Fruit fly (Drosophila melanogaster) whole organism, embryonic: ENCODE measurements around the gene rno.

Experiments used
- Abd-B ChIP-seq: fragments of 200-800 bp; sonication (Bioruptor generic); optimal IDR thresholded peaks from 2 replicates; lab custom pipeline; 2018; ENCODE audit warnings: missing biosample characterization, mild to moderate bottlenecking, missing genetic modification characterization, moderate library complexity
- Ada2b ChIP-seq: fragments of 200-800 bp; sonication (Bioruptor generic); IDR thresholded peaks from 2 replicates; pipeline ENCODE4 v1.3.6; 2022; ENCODE audit warnings: missing biosample characterization, missing genetic modification characterization
- Adf1 ChIP-seq: fragments of 200-800 bp; sonication (Bioruptor generic); IDR thresholded peaks from 2 replicates; pipeline ENCODE4 v1.3.6; 2022; ENCODE audit warnings: missing biosample characterization, missing genetic modification characterization
- Bteb2 ChIP-seq: fragments of 200-800 bp; sonication (Bioruptor generic); optimal IDR thresholded peaks from 2 replicates; lab custom pipeline; 2016; ENCODE audit warnings: missing biosample characterization, missing genetic modification characterization
- C15 ChIP-seq: fragments of 200-800 bp; sonication (Bioruptor generic); IDR thresholded peaks from 3 replicates; pipeline ENCODE4 v1.3.6; 2022; ENCODE audit warnings: missing biosample characterization, missing genetic modification characterization
- CG11456 ChIP-seq: fragments of 200-800 bp; sonication (Bioruptor generic); IDR thresholded peaks from 3 replicates; pipeline ENCODE4 v1.3.6; 2022; ENCODE audit warnings: missing biosample characterization, missing genetic modification characterization
- CG12299 ChIP-seq: fragments of 200-800 bp; sonication (Bioruptor generic); optimal IDR thresholded peaks from 2 replicates; lab custom pipeline; 2018; ENCODE audit warnings: missing biosample characterization, mild to moderate bottlenecking, missing genetic modification characterization
- CG12659 ChIP-seq: fragments of 200-800 bp; sonication (Bioruptor generic); optimal IDR thresholded peaks from 3 replicates; lab custom pipeline; 2017; ENCODE audit warnings: mild to moderate bottlenecking, missing biosample characterization, missing genetic modification reagents, missing genetic modification characterization
- CG17612 ChIP-seq: fragments of 200-800 bp; sonication (Bioruptor generic); IDR thresholded peaks from 2 replicates; pipeline ENCODE4 v1.3.6; 2022; ENCODE audit warnings: missing biosample characterization, missing genetic modification characterization
- CG17802 ChIP-seq: fragments of 200-800 bp; sonication (Bioruptor generic); optimal IDR thresholded peaks from 2 replicates; lab custom pipeline; 2018; ENCODE audit warnings: missing biosample characterization, mild to moderate bottlenecking, missing genetic modification characterization, moderate library complexity
- CG31388 ChIP-seq: fragments of 200-800 bp; sonication (Bioruptor generic); optimal IDR thresholded peaks from 2 replicates; lab custom pipeline; 2016; ENCODE audit warnings: missing biosample characterization, missing genetic modification characterization
- CG4360 ChIP-seq: fragments of 200-800 bp; sonication (Bioruptor generic); IDR thresholded peaks from 2 replicates; pipeline ENCODE4 v1.3.6; 2022; ENCODE audit warnings: missing biosample characterization, missing genetic modification characterization
- CG4730 ChIP-seq: fragments of 200-800 bp; sonication (Bioruptor generic); IDR thresholded peaks from 2 replicates; pipeline ENCODE4 v1.3.6; 2022; ENCODE audit warnings: missing biosample characterization, missing genetic modification characterization
- CG4820 ChIP-seq: fragments of 200-800 bp; sonication (Bioruptor generic); optimal IDR thresholded peaks from 3 replicates; lab custom pipeline; 2016; ENCODE audit warnings: missing biosample characterization, missing genetic modification characterization
- CG7556 ChIP-seq: fragments of 200-800 bp; sonication (Bioruptor generic); optimal IDR thresholded peaks from 2 replicates; lab custom pipeline; 2017; ENCODE audit warnings: missing biosample characterization, mild to moderate bottlenecking, missing genetic modification characterization
- CG9437 ChIP-seq: fragments of 200-800 bp; sonication (Bioruptor generic); optimal IDR thresholded peaks from 2 replicates; lab custom pipeline; 2018; ENCODE audit warnings: missing biosample characterization, mild to moderate bottlenecking, missing genetic modification characterization
- CrebB ChIP-seq: fragments of 200-800 bp; sonication (Bioruptor generic); optimal IDR thresholded peaks from 3 replicates; lab custom pipeline; 2018; ENCODE audit warnings: missing biosample characterization, mild to moderate bottlenecking, missing genetic modification characterization
- Dad ChIP-seq: fragments of 200-800 bp; sonication (Bioruptor generic); optimal IDR thresholded peaks from 3 replicates; lab custom pipeline; 2016; ENCODE audit warnings: missing biosample characterization, missing genetic modification characterization
- Dfd ChIP-seq, 2 experiments: fragments of >200 bp; optimal IDR thresholded peaks; 2 replicates each; lab custom pipeline; 2017; ENCODE audit warnings: missing biosample characterization in 2 of 2, missing genetic modification characterization in 2 of 2
- ERR ChIP-seq: fragments of 200-800 bp; sonication (Bioruptor generic); optimal IDR thresholded peaks from 2 replicates; lab custom pipeline; 2016; ENCODE audit warnings: missing biosample characterization, missing genetic modification characterization
- HLH4C ChIP-seq: fragments of 200-800 bp; sonication (Bioruptor generic); IDR thresholded peaks from 3 replicates; pipeline ENCODE4 v1.3.6; 2022; ENCODE audit warnings: missing biosample characterization, missing genetic modification characterization; ENCODE audit not compliant: partially characterized antibody
- Hsf ChIP-seq: fragments of 200-800 bp; sonication (Bioruptor generic); optimal IDR thresholded peaks from 3 replicates; lab custom pipeline; 2016; ENCODE audit warnings: missing biosample characterization, missing genetic modification characterization
- Lpt ChIP-seq: fragments of >200 bp; optimal IDR thresholded peaks from 2 replicates; lab custom pipeline; 2018; ENCODE audit warnings: missing biosample characterization, missing genetic modification characterization
- Myb ChIP-seq: fragments of 200-800 bp; sonication (Bioruptor generic); optimal IDR thresholded peaks from 2 replicates; lab custom pipeline; 2016; ENCODE audit warnings: missing biosample characterization, missing genetic modification characterization
- Nf-YC ChIP-seq: fragments of 200-800 bp; optimal IDR thresholded peaks from 3 replicates; lab custom pipeline; 2019; ENCODE audit warnings: missing biosample characterization, mild to moderate bottlenecking, missing genetic modification characterization, moderate library complexity
- Six4 ChIP-seq: fragments of 200-800 bp; sonication (Bioruptor generic); optimal IDR thresholded peaks from 2 replicates; lab custom pipeline; 2016; ENCODE audit warnings: missing biosample characterization, missing genetic modification characterization
- TFAM ChIP-seq: fragments of 200-800 bp; sonication (Bioruptor generic); optimal IDR thresholded peaks from 2 replicates; lab custom pipeline; 2017; ENCODE audit warnings: missing biosample characterization, missing genetic modification characterization, inconsistent platforms
- Taf1 ChIP-seq: fragments of 200-800 bp; sonication (Bioruptor generic); IDR thresholded peaks from 2 replicates; pipeline ENCODE4 v1.3.6; 2022; ENCODE audit warnings: missing biosample characterization, missing genetic modification characterization
- ase ChIP-seq: fragments of 200-800 bp; sonication (Bioruptor generic); IDR thresholded peaks from 3 replicates; pipeline ENCODE4 v1.3.6; 2022; ENCODE audit warnings: missing biosample characterization, missing genetic modification characterization
- caup ChIP-seq: fragments of 200-800 bp; sonication (Bioruptor generic); optimal IDR thresholded peaks from 3 replicates; lab custom pipeline; 2017; ENCODE audit warnings: missing biosample characterization, mild to moderate bottlenecking, missing genetic modification characterization, moderate library complexity; ENCODE audit not compliant: severe bottlenecking
- chinmo ChIP-seq: fragments of 200-800 bp; sonication (Bioruptor generic); IDR thresholded peaks from 4 replicates; pipeline ENCODE4 v1.3.6; 2022; ENCODE audit warnings: missing biosample characterization, missing genetic modification characterization; ENCODE audit not compliant: partially characterized antibody
- dimm ChIP-seq: fragments of 200-800 bp; sonication (Bioruptor generic); IDR thresholded peaks from 2 replicates; pipeline ENCODE4 v1.3.6; 2022; ENCODE audit warnings: missing biosample characterization, missing genetic modification characterization
- fu2 ChIP-seq: fragments of 200-800 bp; sonication (Bioruptor generic); optimal IDR thresholded peaks from 2 replicates; lab custom pipeline; 2016; ENCODE audit warnings: missing biosample characterization, missing genetic modification characterization
- gt ChIP-seq: fragments of 200-800 bp; sonication (Bioruptor generic); IDR thresholded peaks from 2 replicates; pipeline ENCODE4 v1.3.6; 2022; ENCODE audit warnings: missing biosample characterization, missing genetic modification characterization
- hb ChIP-seq: fragments of 200-800 bp; sonication (Bioruptor generic); IDR thresholded peaks from 3 replicates; pipeline ENCODE4 v1.3.6; 2022; ENCODE audit warnings: missing biosample characterization, missing genetic modification characterization; ENCODE audit not compliant: partially characterized antibody
- her ChIP-seq: fragments of 200-800 bp; sonication (Bioruptor generic); optimal IDR thresholded peaks from 2 replicates; lab custom pipeline; 2016; ENCODE audit warnings: missing biosample characterization, missing genetic modification characterization
- jumu ChIP-seq: fragments of 200-800 bp; sonication (Bioruptor generic); optimal IDR thresholded peaks from 3 replicates; lab custom pipeline; 2016; ENCODE audit warnings: missing biosample characterization, missing genetic modification characterization
- lab ChIP-seq: fragments of 200-800 bp; sonication (Bioruptor generic); optimal IDR thresholded peaks from 3 replicates; lab custom pipeline; 2017; ENCODE audit warnings: missing biosample characterization, missing genetic modification characterization, mild to moderate bottlenecking, moderate library complexity, missing genetic modification reagents
- lola ChIP-seq, 3 experiments: fragments of >200 bp in 2 of 3; fragments of 200-800 bp in 1 of 3; sonication (Bioruptor generic) in 1 of 3; optimal IDR thresholded peaks; 2 replicates each; lab custom pipeline; 2017 to 2019; ENCODE audit warnings: missing biosample characterization in 3 of 3, missing genetic modification characterization in 3 of 3, mild to moderate bottlenecking in 1 of 3, moderate library complexity in 1 of 3
- lov ChIP-seq, 2 experiments: fragments of 200-800 bp in 1 of 2; fragments of >200 bp in 1 of 2; sonication (Bioruptor generic) in 1 of 2; IDR thresholded peaks in 1 of 2; optimal IDR thresholded peaks in 1 of 2; 2 replicates in 1 of 2; 3 replicates in 1 of 2; pipeline versions ENCODE4 v1.3.6 to Lab custom; 2017 to 2022; ENCODE audit warnings: missing biosample characterization in 1 of 2, missing genetic modification characterization in 1 of 2
- nau ChIP-seq: fragments of 200-800 bp; sonication (Bioruptor generic); optimal IDR thresholded peaks from 3 replicates; lab custom pipeline; 2017; ENCODE audit warnings: missing biosample characterization, mild to moderate bottlenecking, missing genetic modification characterization, missing genetic modification reagents
- sens ChIP-seq: fragments of 200-800 bp; sonication (Bioruptor generic); peaks from one replicate; lab custom pipeline; 2016; ENCODE audit warnings: missing biosample characterization, missing genetic modification characterization
- shn ChIP-seq: fragments of 200-800 bp; sonication (Bioruptor generic); optimal IDR thresholded peaks from 3 replicates; lab custom pipeline; 2016; ENCODE audit warnings: missing biosample characterization, missing genetic modification characterization
- sim ChIP-seq: fragments of 200-800 bp; sonication (Bioruptor generic); IDR thresholded peaks from 2 replicates; pipeline ENCODE4 v1.3.6; 2022; ENCODE audit warnings: missing biosample characterization, missing genetic modification characterization
- sob ChIP-seq: fragments of 200-800 bp; sonication (Bioruptor generic); IDR thresholded peaks from 2 replicates; pipeline ENCODE4 v1.3.6; 2022; ENCODE audit warnings: missing biosample characterization, missing genetic modification characterization
- tio ChIP-seq: fragments of 200-800 bp; sonication (Bioruptor generic); optimal IDR thresholded peaks from 2 replicates; lab custom pipeline; 2017; ENCODE audit warnings: missing biosample characterization, missing genetic modification characterization, inconsistent platforms
- zen ChIP-seq: fragments of 200-800 bp; sonication (Bioruptor generic); optimal IDR thresholded peaks from 3 replicates; lab custom pipeline; 2018; ENCODE audit warnings: missing biosample characterization, mild to moderate bottlenecking, missing genetic modification characterization, moderate library complexity
- zen2 ChIP-seq: fragments of 200-800 bp; sonication (Bioruptor generic); IDR thresholded peaks from 3 replicates; pipeline ENCODE4 v1.3.6; 2022; ENCODE audit warnings: missing biosample characterization, missing genetic modification characterization; ENCODE audit not compliant: partially characterized antibody

Gene rno

DNA sequence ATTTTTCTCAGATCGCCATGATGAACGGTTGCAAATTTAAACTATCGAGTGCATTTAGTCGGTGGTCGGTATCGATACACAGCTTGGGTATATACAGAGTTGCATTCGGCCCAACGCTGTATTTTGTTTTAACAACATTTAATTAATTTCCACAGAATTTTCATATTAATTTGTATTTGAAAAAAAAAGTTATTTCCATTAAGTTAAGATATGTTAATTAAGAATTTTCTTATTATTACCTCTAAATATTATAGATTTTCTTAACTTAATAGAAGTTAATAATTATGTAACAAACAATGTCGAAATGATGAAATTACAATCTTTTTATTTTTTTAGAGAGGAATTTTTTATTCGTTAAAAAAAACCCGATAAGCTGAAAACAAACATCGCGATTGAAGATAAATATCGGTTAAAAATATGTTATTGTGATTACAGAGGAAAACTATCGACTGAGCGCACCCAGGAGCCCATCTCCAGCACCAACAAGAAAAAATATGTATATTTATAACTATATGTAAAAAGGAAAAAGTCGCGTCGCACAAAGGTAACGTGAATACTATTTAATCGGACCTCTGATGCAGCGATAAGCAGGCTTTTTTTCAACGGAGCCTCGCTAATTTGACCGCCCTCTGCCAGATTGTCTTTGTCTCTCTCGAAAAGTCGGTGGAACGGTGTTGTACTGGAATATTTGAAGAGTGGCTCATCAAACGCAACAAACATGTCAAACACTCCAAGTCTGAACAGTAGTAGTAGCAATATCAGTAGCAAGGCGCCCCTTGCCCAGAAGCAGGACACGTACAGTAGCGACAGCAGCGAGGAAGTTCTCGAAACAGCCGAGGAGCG is at the start of gene rno, which contains the start of gene mri (continued):
- peak; percentile 18 for TF ChIP-seq CG17802
- TF ChIP-seq hb (GFP tag; lab: Robert Waterston, UW), result peak; percentile 87
- TF ChIP-seq CG31388, result no peak
- TF ChIP-seq Nf-YC, result peak; percentile 70
- no peak for TF ChIP-seq gt (GFP tag; lab: Robert Waterston, UW)
- TF ChIP-seq Hsf (GFP tag; lab: Kevin White, UChicago), result peak; percentile 9
- peak; percentile 48 for TF ChIP-seq CG9437 (GFP tag; lab: Kevin White, UChicago)
- no peak for TF ChIP-seq her
- peak; percentile 69 for TF ChIP-seq CG7556 (GFP tag; lab: Kevin White, UChicago)
- no peak for TF ChIP-seq shn (GFP tag; lab: Kevin White, UChicago)
- peak; percentile 65 for TF ChIP-seq Abd-B (GFP tag; lab: Kevin White, UChicago)
- TF ChIP-seq C15 (GFP tag; lab: Robert Waterston, UW), result no peak
- no peak for TF ChIP-seq jumu (GFP tag; lab: Kevin White, UChicago)
- TF ChIP-seq sob (GFP tag; lab: Robert Waterston, UW), result peak; percentile 69
- peak; percentile 15 for TF ChIP-seq Bteb2 (GFP tag; lab: Kevin White, UChicago)
- peak; percentile 60 for TF ChIP-seq CG12659 (GFP tag; lab: Kevin White, UChicago)
- TF ChIP-seq zen, result peak; percentile 81
- TF ChIP-seq tio (GFP tag; lab: Kevin White, UChicago), result no peak
- TF ChIP-seq chinmo (GFP tag; lab: Robert Waterston, UW), result peak; percentile 85; the same call in 2 of the 4 replicates
- peak in 1 of 3 experiments; percentile 83 for TF ChIP-seq lola (GFP tag; optimal IDR thresholded peaks at IDR 0.05; lab: Kevin White, UChicago)
- no peak for TF ChIP-seq lov (optimal IDR thresholded peaks at IDR 0.05; lab: Kevin White, UChicago)
- TF ChIP-seq lov (GFP tag; IDR thresholded peaks at IDR 0.05; lab: Robert Waterston, UW), result 0 out of 3 replicates have a peak, but pooled peaks have one; percentile 44
- TF ChIP-seq TFAM (GFP tag; lab: Kevin White, UChicago), result no peak
- peak; percentile 61 for TF ChIP-seq Six4 (GFP tag; lab: Kevin White, UChicago)
- peak; percentile 79 for TF ChIP-seq CG11456 (GFP tag; lab: Robert Waterston, UW)
- TF ChIP-seq dimm (GFP tag; lab: Robert Waterston, UW), result peak; percentile 42; the same call in 1 of the 2 replicates
- TF ChIP-seq Myb (GFP tag; lab: Kevin White, UChicago), result no peak
- TF ChIP-seq Ada2b (GFP tag; lab: Robert Waterston, UW), result peak; percentile 59; the same call in 1 of the 2 replicates
- TF ChIP-seq HLH4C (GFP tag; lab: Robert Waterston, UW), result peak; percentile 91
- TF ChIP-seq ERR (GFP tag; lab: Kevin White, UChicago), result no peak
- TF ChIP-seq zen2 (GFP tag; lab: Robert Waterston, UW), result peak; percentile 96
- TF ChIP-seq Lpt (GFP tag; lab: Kevin White, UChicago), result no peak
- TF ChIP-seq sens (GFP tag; lab: Kevin White, UChicago), result peak; percentile 63
- peak; percentile 51 for TF ChIP-seq Taf1 (GFP tag; lab: Robert Waterston, UW)
- no peak for TF ChIP-seq sim (GFP tag; lab: Robert Waterston, UW)
- TF ChIP-seq fu2 (GFP tag; lab: Kevin White, UChicago), result no peak
- TF ChIP-seq CG4360 (GFP tag; lab: Robert Waterston, UW), result no peak
- no peak for TF ChIP-seq nau
- no peak for TF ChIP-seq Dfd (GFP tag; optimal IDR thresholded peaks at IDR 0.05; lab: Kevin White, UChicago)
- peak; percentile 13 for TF ChIP-seq CrebB
- TF ChIP-seq lab, result peak; percentile 67
- peak; percentile 59 for TF ChIP-seq caup (GFP tag; lab: Kevin White, UChicago)
- TF ChIP-seq Adf1, result peak; percentile 22
- TF ChIP-seq CG17612 (GFP tag; lab: Robert Waterston, UW), result no peak
- no peak for TF ChIP-seq Dad
- peak; percentile 69; the same call in 2 of the 3 replicates for TF ChIP-seq ase (GFP tag; lab: Robert Waterston, UW)
- TF ChIP-seq CG12299 (tag; lab: Kevin White, UChicago), result peak; percentile 68
- TF ChIP-seq CG4730 (GFP tag; lab: Robert Waterston, UW), result peak; percentile 72
- peak; percentile 36 for TF ChIP-seq CG4820 (GFP tag; lab: Kevin White, UChicago)
